Fruit fly (Drosophila melanogaster) whole organism, embryonic: ENCODE data around the gene CG43897.

ENCODE experiments used
- Ada2b ChIP-seq: fragments of 200-800 bp; sonication (Bioruptor generic); IDR thresholded peaks from 2 replicates; pipeline ENCODE4 v1.3.6; 2022; ENCODE audit warnings: missing biosample characterization, missing genetic modification characterization
- CG15514 ChIP-seq: fragments of 200-800 bp; sonication (Bioruptor generic); optimal IDR thresholded peaks from 3 replicates; lab custom pipeline; 2017; ENCODE audit warnings: missing biosample characterization, missing genetic modification characterization, mild to moderate bottlenecking, moderate library complexity, missing genetic modification reagents
- CG8089 ChIP-seq: fragments of 200-800 bp; sonication (Bioruptor generic); optimal IDR thresholded peaks from 3 replicates; lab custom pipeline; 2016; ENCODE audit warnings: missing biosample characterization, missing genetic modification characterization
- cad ChIP-seq: fragments of >200 bp; optimal IDR thresholded peaks from 2 replicates; lab custom pipeline; 2017; ENCODE audit warnings: missing biosample characterization, missing genetic modification characterization
- grn ChIP-seq: fragments of 200-800 bp; sonication (Bioruptor generic); optimal IDR thresholded peaks from 3 replicates; lab custom pipeline; 2017; ENCODE audit warnings: missing biosample characterization, missing genetic modification characterization

DNA sequence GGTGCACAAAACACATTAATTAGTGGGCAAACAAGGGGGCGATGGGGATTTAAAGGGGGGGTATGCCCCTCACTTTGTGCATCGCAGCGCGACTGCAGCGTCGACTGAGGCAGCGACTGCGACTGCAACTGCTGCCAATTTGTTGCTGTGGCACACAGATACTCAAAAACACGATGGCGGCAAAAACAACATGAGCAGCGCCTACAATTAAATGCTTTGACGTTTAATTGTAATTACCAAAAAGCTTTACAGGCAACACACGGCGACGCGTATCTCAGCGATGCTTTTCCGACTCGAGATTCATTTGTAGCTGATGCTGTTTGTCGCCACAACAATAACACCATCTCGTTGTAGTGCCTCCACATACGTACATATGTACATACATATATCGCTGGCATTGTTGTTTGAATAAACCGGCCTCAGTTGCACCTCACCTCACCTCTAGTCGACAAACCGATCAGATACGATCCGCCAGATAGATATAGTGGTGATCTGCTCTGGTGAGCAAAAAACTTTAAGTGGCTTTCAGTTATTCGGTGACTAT is 7.6 kb downstream of the CG43897 start:
- TF ChIP-seq grn (GFP tag; lab: Kevin White, UChicago) (peak; percentile 17), cad (no peak), CG8089 (no peak), CG15514 (no peak), Ada2b (GFP tag; lab: Robert Waterston, UW) (no peak)
